7 worm cellular contexts compared by ENCODE assay signal in the genomic region with DNA sequence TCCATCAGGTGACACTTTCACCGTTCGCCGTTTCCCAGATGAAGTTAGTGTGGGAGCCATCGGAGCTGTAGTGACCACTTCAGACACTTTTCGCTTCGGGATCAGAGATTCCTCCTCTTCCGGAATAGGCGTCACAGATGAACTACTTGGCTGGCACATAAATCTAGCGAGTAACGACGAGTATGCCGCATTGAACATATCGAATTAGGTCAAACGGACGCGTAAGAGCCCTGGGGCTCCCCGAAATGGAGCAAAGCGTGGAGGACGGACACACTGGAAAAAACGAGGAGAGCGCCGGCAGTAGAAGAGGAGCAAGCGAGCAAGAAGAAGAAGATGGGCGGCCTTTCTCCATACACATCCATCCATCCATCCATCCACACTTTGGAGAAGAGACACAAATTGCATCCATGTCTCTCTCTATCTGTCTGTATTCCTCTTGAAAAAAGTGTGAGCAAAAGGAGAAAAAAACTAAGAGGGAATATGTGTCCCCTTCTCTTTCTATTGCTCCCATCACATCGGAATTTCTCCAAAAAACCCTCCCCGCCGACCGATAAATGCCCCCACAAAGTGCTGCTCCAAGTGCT.
A peak's percentile ranks its signal among the peaks of the same experiment; 100 is the strongest.
TF ChIP-seq lines count a peak whose summit lies in the region.

No protein-coding gene starts in this region.

TF ChIP-seq in whole organism, L1 larva, 84 proteins besides CTCF, POLR2A, EP300 and RAD21:
- TF ChIP-seq nhr-20 (tag; optimal IDR thresholded peaks at IDR 0.05; lab: Kevin White, UChicago) (no peak), fkh-10 (GFP tag; optimal IDR thresholded peaks at IDR 0.05; lab: Kevin White, UChicago) (peak; percentile 3), ceh-82 (tag; optimal IDR thresholded peaks at IDR 0.05; lab: Kevin White, UChicago) (peak in 1 of 3 experiments; percentile 27), lin-14 (GFP tag; optimal IDR thresholded peaks at IDR 0.05; lab: Kevin White, UChicago) (peak; percentile 57), hpl-2 (GFP tag; optimal IDR thresholded peaks at IDR 0.05; lab: Kevin White, UChicago) (no peak)

TF ChIP-seq in whole organism, L2 larva, 48 proteins besides CTCF, POLR2A, EP300 and RAD21:
- TF ChIP-seq elt-1 (tag; optimal IDR thresholded peaks at IDR 0.05; lab: Kevin White, UChicago) = no peak
- TF ChIP-seq gmeb-1 (tag; optimal IDR thresholded peaks at IDR 0.05; lab: Kevin White, UChicago) = no peak
- TF ChIP-seq nhr-129 (tag; optimal IDR thresholded peaks at IDR 0.05; lab: Kevin White, UChicago) = peak; percentile 17
- no peak for TF ChIP-seq sem-4 (tag; optimal IDR thresholded peaks at IDR 0.05; lab: Kevin White, UChicago)
- TF ChIP-seq nhr-25 (tag; optimal IDR thresholded peaks at IDR 0.05; lab: Kevin White, UChicago) = no peak
- no peak for TF ChIP-seq nhr-23 (tag; optimal IDR thresholded peaks at IDR 0.05; lab: Kevin White, UChicago)
- no peak for TF ChIP-seq aly-2 (tag; optimal IDR thresholded peaks at IDR 0.05; lab: Kevin White, UChicago)
- TF ChIP-seq sma-3 (GFP tag; optimal IDR thresholded peaks at IDR 0.05; lab: Kevin White, UChicago) = no peak
TF ChIP-seq in whole organism, L2 larva: peak in this region for 1.

TF ChIP-seq in whole organism, L3 larva, 47 proteins besides CTCF, POLR2A, EP300 and RAD21:
- TF ChIP-seq hmg-11 (tag; optimal IDR thresholded peaks at IDR 0.05; lab: Kevin White, UChicago) = peak; percentile 13
- no peak for TF ChIP-seq nhr-25 (tag; optimal IDR thresholded peaks at IDR 0.05; lab: Kevin White, UChicago)
- peak; percentile 27 for TF ChIP-seq lin-39 (tag; optimal IDR thresholded peaks at IDR 0.05; lab: Kevin White, UChicago)
TF ChIP-seq in whole organism, L3 larva: peak in this region for 2.

TF ChIP-seq in whole organism, L4 larva, 104 proteins besides CTCF, POLR2A, EP300 and RAD21:
- 0 out of 2 replicates have a peak, but pooled peaks have one; percentile 47 for TF ChIP-seq ctbp-1 (GFP tag; IDR thresholded peaks at IDR 0.05; lab: Robert Waterston, UW)
- TF ChIP-seq mes-2 (tag; optimal IDR thresholded peaks at IDR 0.05; lab: Kevin White, UChicago; ENCODE audit: poor library complexity, severe bottlenecking) = peak; percentile 23
- no peak for TF ChIP-seq nhr-48 (tag; optimal IDR thresholded peaks at IDR 0.05; lab: Kevin White, UChicago)
- TF ChIP-seq ZK337.2 (GFP tag; IDR thresholded peaks at IDR 0.05; lab: Robert Waterston, UW) = no peak
- TF ChIP-seq hmg-1.1 (GFP tag; IDR thresholded peaks at IDR 0.05; lab: Robert Waterston, UW) = 0 out of 2 replicates have a peak, but pooled peaks have one; percentile 17
- peak; percentile 57 for TF ChIP-seq aha-1 (tag; lab: Kevin White, UChicago)
- peak; percentile 16; the same call in 1 of the 2 replicates for TF ChIP-seq set-16 (GFP tag; IDR thresholded peaks at IDR 0.05; lab: Robert Waterston, UW)
- TF ChIP-seq unc-62 (GFP tag; optimal IDR thresholded peaks at IDR 0.05 in 1 of 2; lab: Kevin White, UChicago) = peak in 1 of 2 experiments; percentile 11
- TF ChIP-seq unc-62 (tag; optimal IDR thresholded peaks at IDR 0.05; lab: Kevin White, UChicago) = no peak
TF ChIP-seq in whole organism, L4 larva: peak in this region for 6.

TF ChIP-seq in whole organism, late embryonic, 69 proteins besides CTCF, POLR2A, EP300 and RAD21:
- TF ChIP-seq ceh-2 (tag; optimal IDR thresholded peaks at IDR 0.05; lab: Kevin White, UChicago) = no peak
- TF ChIP-seq ceh-34 (tag; optimal IDR thresholded peaks at IDR 0.05; lab: Kevin White, UChicago) = no peak
- no peak for TF ChIP-seq ceh-14 (tag; optimal IDR thresholded peaks at IDR 0.05; lab: Kevin White, UChicago)
- no peak for TF ChIP-seq ceh-9 (tag; optimal IDR thresholded peaks at IDR 0.05; lab: Kevin White, UChicago)
- no peak for TF ChIP-seq K02D7.2 (tag; optimal IDR thresholded peaks at IDR 0.05; lab: Kevin White, UChicago)
- TF ChIP-seq sox-4 (tag; optimal IDR thresholded peaks at IDR 0.05; lab: Kevin White, UChicago) = no peak
- TF ChIP-seq ceh-30 (tag; optimal IDR thresholded peaks at IDR 0.05; lab: Kevin White, UChicago) = no peak
- no peak for TF ChIP-seq Y22D7AL.16 (tag; optimal IDR thresholded peaks at IDR 0.05; lab: Kevin White, UChicago)
- no peak for TF ChIP-seq eyg-1 (tag; optimal IDR thresholded peaks at IDR 0.05; lab: Kevin White, UChicago)
- peak; percentile 9 for TF ChIP-seq hlh-6 (tag; optimal IDR thresholded peaks at IDR 0.05; lab: Kevin White, UChicago)
- no peak for TF ChIP-seq rnt-1 (tag; optimal IDR thresholded peaks at IDR 0.05; lab: Kevin White, UChicago)
- peak; percentile 77 for TF ChIP-seq unc-42 (tag; optimal IDR thresholded peaks at IDR 0.05; lab: Kevin White, UChicago)
- no peak for TF ChIP-seq sdc-2 (tag; optimal IDR thresholded peaks at IDR 0.05; lab: Kevin White, UChicago)
TF ChIP-seq in whole organism, late embryonic: peak in this region for 2.

TF ChIP-seq in whole organism, mixed stage, embryonic, 35 proteins besides CTCF, POLR2A, EP300 and RAD21:
- TF ChIP-seq lin-13 (tag; optimal IDR thresholded peaks at IDR 0.05; lab: Kevin White, UChicago) (no peak), nhr-2 (tag; optimal IDR thresholded peaks at IDR 0.05; lab: Kevin White, UChicago) (no peak), ces-1 (GFP tag; optimal IDR thresholded peaks at IDR 0.05; lab: Kevin White, UChicago) (peak; percentile 58), nhr-28 (tag; optimal IDR thresholded peaks at IDR 0.05; lab: Kevin White, UChicago) (no peak), cnd-1 (tag; optimal IDR thresholded peaks at IDR 0.05; lab: Kevin White, UChicago) (no peak), bed-3 (GFP tag; optimal IDR thresholded peaks at IDR 0.05; lab: Kevin White, UChicago) (no peak), zip-8 (tag; optimal IDR thresholded peaks at IDR 0.05; lab: Kevin White, UChicago) (no peak)
TF ChIP-seq in whole organism, mixed stage, embryonic: peak in this region for 1.

TF ChIP-seq in whole organism, young adult, 124 proteins besides CTCF, POLR2A, EP300 and RAD21:
- TF ChIP-seq chd-7 (tag; optimal IDR thresholded peaks at IDR 0.05; lab: Kevin White, UChicago) = no peak
- no peak for TF ChIP-seq ceh-79 (tag; optimal IDR thresholded peaks at IDR 0.05; lab: Kevin White, UChicago)
- TF ChIP-seq him-1 (tag; optimal IDR thresholded peaks at IDR 0.05; lab: Kevin White, UChicago) = no peak
- no peak for TF ChIP-seq K12H6.12 (tag; optimal IDR thresholded peaks at IDR 0.05; lab: Kevin White, UChicago)
- TF ChIP-seq zfh-2 (GFP tag; conservative IDR thresholded peaks at IDR 0.05; lab: Robert Waterston, UW) = peak; percentile 53; the same call in 1 of the 2 replicates
- TF ChIP-seq snpc-1.1 (tag; optimal IDR thresholded peaks at IDR 0.05; lab: Kevin White, UChicago; ENCODE audit: insufficient read depth) = no peak
- peak; percentile 1 for TF ChIP-seq ceh-27 (GFP tag; optimal IDR thresholded peaks at IDR 0.05; lab: Kevin White, UChicago)
- TF ChIP-seq madf-8 (GFP tag; conservative IDR thresholded peaks at IDR 0.05; lab: Robert Waterston, UW) = no peak
- TF ChIP-seq die-1 (tag; optimal IDR thresholded peaks at IDR 0.05; lab: Kevin White, UChicago) = no peak
- no peak for TF ChIP-seq lin-35 (GFP tag; optimal IDR thresholded peaks at IDR 0.05; lab: Kevin White, UChicago)
